Worm (Caenorhabditis elegans): Measurements from ENCODE around the gene F11C1.7.

- TF ChIP-seq tab-1 (GFP tag; IDR thresholded peaks at IDR 0.05) (no peak), klf-2 (GFP tag; conservative IDR thresholded peaks at IDR 0.05) (no peak), med-1 (GFP tag; optimal IDR thresholded peaks at IDR 0.05; ENCODE audit: insufficient read depth) (no peak), ztf-29 (GFP tag; IDR thresholded peaks at IDR 0.05) (no peak), ref-1 (GFP tag; conservative IDR thresholded peaks at IDR 0.05) (no peak), cog-1 (tag; optimal IDR thresholded peaks at IDR 0.05) (no peak), T22C8.4 (GFP tag; IDR thresholded peaks at IDR 0.05) (no peak), ztf-23 (GFP tag; IDR thresholded peaks at IDR 0.05) (no peak)
These were observed 44.5 kb upstream of the F11C1.7 start for ce11 chrX:12944661-12945060.
